Fruit fly (Drosophila melanogaster): ENCODE results near the gene CG1571.

The CG1571 gene

DNA sequence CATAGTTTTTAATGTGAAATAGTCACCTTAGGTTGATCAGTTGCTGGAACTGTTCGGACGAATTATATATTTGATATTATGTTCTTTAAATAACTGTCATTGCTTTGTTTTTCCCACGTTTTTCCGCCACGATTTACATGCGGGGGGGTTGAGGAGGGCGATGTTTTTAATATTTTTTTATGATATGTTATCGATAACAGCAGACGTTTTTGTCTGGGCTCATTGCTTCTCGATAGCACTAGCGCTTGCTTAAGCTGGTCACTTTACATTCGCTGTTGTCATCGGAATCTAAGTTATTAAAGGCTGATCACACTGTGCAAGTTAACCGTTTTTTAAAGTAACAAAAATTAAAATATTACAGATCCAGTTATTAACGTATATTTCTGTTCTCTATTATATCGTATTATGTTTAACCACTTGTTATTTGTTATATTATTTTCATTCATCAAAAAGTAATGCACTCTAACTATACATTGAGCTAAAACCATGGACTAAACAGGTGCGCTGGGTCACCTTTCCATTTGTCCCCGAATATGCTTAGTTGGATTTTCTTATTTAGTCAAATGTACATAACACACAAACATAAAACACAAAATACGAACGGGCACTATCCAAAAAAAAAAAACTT, at the start of gene CG1571, which contains the start of gene Upf2 (continued):
- TF ChIP-seq z (GFP tag; IDR thresholded peaks at IDR 0.05): no peak
- TF ChIP-seq CG8089 (GFP tag; optimal IDR thresholded peaks at IDR 0.05): no peak
- peak; percentile 69 for TF ChIP-seq CG16813 (GFP tag; IDR thresholded peaks at IDR 0.05; ENCODE audit: partially characterized antibody)
- TF ChIP-seq da (GFP tag; optimal IDR thresholded peaks at IDR 0.05): no peak
- no peak for TF ChIP-seq CTCF (GFP tag; optimal IDR thresholded peaks at IDR 0.05)
- TF ChIP-seq CG12391 (tag; optimal IDR thresholded peaks at IDR 0.05): no peak
- TF ChIP-seq tup (GFP tag; optimal IDR thresholded peaks at IDR 0.05): no peak
- no peak for TF ChIP-seq danr (GFP tag; IDR thresholded peaks at IDR 0.05)
- no peak for TF ChIP-seq nom (GFP tag; optimal IDR thresholded peaks at IDR 0.05)
- TF ChIP-seq CG13624 (GFP tag; optimal IDR thresholded peaks at IDR 0.05): no peak
- TF ChIP-seq CG32767 (GFP tag; IDR thresholded peaks at IDR 0.05): no peak
- TF ChIP-seq ssp (GFP tag; IDR thresholded peaks at IDR 0.05): peak; percentile 89
- TF ChIP-seq esg (GFP tag; conservative IDR thresholded peaks at IDR 0.05): no peak
- TF ChIP-seq crol (GFP tag; IDR thresholded peaks at IDR 0.05): peak; percentile 94
- TF ChIP-seq CG6254 (GFP tag; optimal IDR thresholded peaks at IDR 0.05): no peak
- TF ChIP-seq CG17186 (GFP tag; optimal IDR thresholded peaks at IDR 0.05): peak; percentile 3
- TF ChIP-seq HLHmδ (GFP tag; optimal IDR thresholded peaks at IDR 0.05): no peak
- no peak for TF ChIP-seq TFAM (GFP tag; optimal IDR thresholded peaks at IDR 0.05)
- no peak for TF ChIP-seq CG14667 (GFP tag; IDR thresholded peaks at IDR 0.05)
- TF ChIP-seq Optix (GFP tag; IDR thresholded peaks at IDR 0.05): no peak
- TF ChIP-seq CG7963 (GFP tag; IDR thresholded peaks at IDR 0.05; ENCODE audit: partially characterized antibody): peak; percentile 51; the same call in 1 of the 3 replicates
- TF ChIP-seq luna (GFP tag; optimal IDR thresholded peaks at IDR 0.05): no peak
- TF ChIP-seq tgo (GFP tag; IDR thresholded peaks at IDR 0.05): no peak
- no peak for TF ChIP-seq C15 (GFP tag; IDR thresholded peaks at IDR 0.05)
- TF ChIP-seq CG10274 (GFP tag; optimal IDR thresholded peaks at IDR 0.05): no peak
- TF ChIP-seq sima (GFP tag; optimal IDR thresholded peaks at IDR 0.05): no peak
- no peak for TF ChIP-seq pros (GFP tag; optimal IDR thresholded peaks at IDR 0.05)
- no peak for TF ChIP-seq CG8281 (tag; optimal IDR thresholded peaks at IDR 0.05)
- TF ChIP-seq Oaz (GFP tag; IDR thresholded peaks at IDR 0.05): no peak
- no peak for TF ChIP-seq jing (GFP tag; optimal IDR thresholded peaks at IDR 0.05)
- TF ChIP-seq Doc3 (GFP tag; IDR thresholded peaks at IDR 0.05; ENCODE audit: partially characterized antibody): 0 out of 3 replicates have a peak, but pooled peaks have one; percentile 33
- TF ChIP-seq unpg (GFP tag; optimal IDR thresholded peaks at IDR 0.05): no peak
- TF ChIP-seq az2 (GFP tag; optimal IDR thresholded peaks at IDR 0.05): no peak
- TF ChIP-seq sqz (GFP tag; optimal IDR thresholded peaks at IDR 0.05): peak; percentile 87
- no peak for TF ChIP-seq gsb-n (tag; optimal IDR thresholded peaks at IDR 0.05)
- no peak for TF ChIP-seq CG11504 (tag; optimal IDR thresholded peaks at IDR 0.05)
- TF ChIP-seq CG11456 (GFP tag; IDR thresholded peaks at IDR 0.05): no peak
- TF ChIP-seq CG12744 (GFP tag; optimal IDR thresholded peaks at IDR 0.05): no peak
- no peak for TF ChIP-seq CG17328 (GFP tag; IDR thresholded peaks at IDR 0.05)
- TF ChIP-seq CG4282 (GFP tag; optimal IDR thresholded peaks at IDR 0.05): no peak
- no peak for TF ChIP-seq slou (GFP tag; optimal IDR thresholded peaks at IDR 0.05)
- TF ChIP-seq CG6765 (GFP tag; optimal IDR thresholded peaks at IDR 0.05): no peak
- no peak for TF ChIP-seq lmd (GFP tag; IDR thresholded peaks at IDR 0.05)
- TF ChIP-seq CG2129 (GFP tag; IDR thresholded peaks at IDR 0.05; ENCODE audit: partially characterized antibody): 0 out of 2 replicates have a peak, but pooled peaks have one; percentile 13
- no peak for TF ChIP-seq CG13894 (tag; optimal IDR thresholded peaks at IDR 0.05)
- TF ChIP-seq NfI (GFP tag; optimal IDR thresholded peaks at IDR 0.05): no peak
- no peak for TF ChIP-seq cato (GFP tag; optimal IDR thresholded peaks at IDR 0.05; ENCODE audit: borderline replicate concordance)
- no peak for TF ChIP-seq vvl (GFP tag; IDR thresholded peaks at IDR 0.05)
- TF ChIP-seq Adf1 (GFP tag; IDR thresholded peaks at IDR 0.05): no peak
- no peak for TF ChIP-seq CG17385 (GFP tag; optimal IDR thresholded peaks at IDR 0.05)
- TF ChIP-seq Drgx (GFP tag; IDR thresholded peaks at IDR 0.05): no peak
